Worm (Caenorhabditis elegans) whole organism, L1 larva: ENCODE results near the gene fdgt-2.

Experiments used
- dpl-1 ChIP-seq, 3 experiments: fragments of 150-350 bp in 2 of 3; sonication (generic microtip) in 1 of 3; optimal IDR thresholded peaks; 2 replicates each; lab custom pipeline; 2014 to 2017; ENCODE audit warnings: missing biosample characterization in 3 of 3, missing genetic modification characterization in 3 of 3, missing genetic modification reagents in 3 of 3
- lin-14 ChIP-seq: fragments of 200-800 bp; sonication (Bioruptor generic); optimal IDR thresholded peaks from 2 replicates; lab custom pipeline; 2018; ENCODE audit warnings: mild to moderate bottlenecking, missing genetic modification characterization, moderate library complexity, missing compliant biosample characterization
- mdl-1 ChIP-seq, 2 experiments: fragments of 150-350 bp; optimal IDR thresholded peaks; 2 replicates each; lab custom pipeline; 2014 to 2017; ENCODE audit warnings: missing biosample characterization in 2 of 2, missing genetic modification characterization in 2 of 2, inconsistent platforms in 1 of 2
- nhr-237 ChIP-seq: fragments of 150-350 bp; optimal IDR thresholded peaks from 2 replicates; lab custom pipeline; 2014; ENCODE audit warnings: missing biosample characterization, missing genetic modification characterization
- pax-3 ChIP-seq: fragments of 200-800 bp; sonication (Bioruptor generic); optimal IDR thresholded peaks from 2 replicates; lab custom pipeline; 2018; ENCODE audit warnings: mild to moderate bottlenecking, missing genetic modification characterization, moderate library complexity, missing compliant biosample characterization
- ztf-11 ChIP-seq, 2 experiments: sonication (generic microtip); optimal IDR thresholded peaks; 2 replicates each; lab custom pipeline; 2016 to 2017; ENCODE audit warnings: missing genetic modification characterization in 2 of 2, missing biosample characterization in 1 of 2, missing compliant biosample characterization in 1 of 2

- TF ChIP-seq pax-3 (tag; lab: Kevin White, UChicago) (no peak), nhr-237 (tag; lab: Kevin White, UChicago) (no peak), mdl-1 (tag; optimal IDR thresholded peaks at IDR 0.05; lab: Kevin White, UChicago) (peak in 1 of 2 experiments; percentile 33), dpl-1 (GFP tag; optimal IDR thresholded peaks at IDR 0.05; lab: Kevin White, UChicago) (peak; percentile 34 to 58 (median 51)), lin-14 (GFP tag; lab: Kevin White, UChicago) (peak; percentile 48), ztf-11 (tag; optimal IDR thresholded peaks at IDR 0.05; lab: Kevin White, UChicago) (no peak)
These were observed 24.8 kb downstream of the fdgt-2 start for ce11 chrII:8442176-8442575.
